Worm (Caenorhabditis elegans): ENCODE measurements around the gene srh-277.
A peak's percentile ranks its signal among the peaks of the same experiment; 100 is the strongest.

srh-277 gene

ce11 chrV:16204888-16205287 is 21.9 kb downstream of the srh-277 start, which contains the start of gene irld-26:
Gene irld-26 (plus strand): TSS chrV:16205188.
- no peak for TF ChIP-seq nhr-71 (tag; optimal IDR thresholded peaks at IDR 0.05)
- TF ChIP-seq aha-1 (tag; optimal IDR thresholded peaks at IDR 0.05): no peak
- no peak for TF ChIP-seq ceh-88 (GFP tag; IDR thresholded peaks at IDR 0.05)
- TF ChIP-seq nhr-77 (tag; optimal IDR thresholded peaks at IDR 0.05): no peak
- TF ChIP-seq nhr-85 (tag): no peak

ce11 chrV:16209837-16210236 is 26.8 kb downstream of the srh-277 start, which contains the start of gene oac-15:
Gene oac-15 (minus strand): TSS chrV:16209937.
- TF ChIP-seq egl-13 (tag; optimal IDR thresholded peaks at IDR 0.05): no peak
- no peak for TF ChIP-seq hlh-4 (tag; optimal IDR thresholded peaks at IDR 0.05)
- TF ChIP-seq snu-23 (GFP tag; optimal IDR thresholded peaks at IDR 0.05): no peak
- no peak for TF ChIP-seq lir-3 (tag; optimal IDR thresholded peaks at IDR 0.05; ENCODE audit: poor library complexity)
- TF ChIP-seq unc-62 (GFP tag; optimal IDR thresholded peaks at IDR 0.05): no peak
- TF ChIP-seq ets-5 (GFP tag; IDR thresholded peaks at IDR 0.05): no peak

ce11 chrV:16210257-16211002 is 27.4 kb downstream of the srh-277 start, which contains the start of gene F11A5.16:
Gene F11A5.16 (plus strand): TSS chrV:16210952.
- no peak for TF ChIP-seq egl-13 (tag; optimal IDR thresholded peaks at IDR 0.05)
- TF ChIP-seq nhr-90 (tag; optimal IDR thresholded peaks at IDR 0.05; ENCODE audit: poor library complexity): no peak
- no peak for TF ChIP-seq lin-35 (GFP tag; optimal IDR thresholded peaks at IDR 0.05)
- no peak for TF ChIP-seq tbx-2 (tag; optimal IDR thresholded peaks at IDR 0.05)
- TF ChIP-seq Y116A8C.19 (tag; optimal IDR thresholded peaks at IDR 0.05; ENCODE audit: borderline replicate concordance): no peak
- TF ChIP-seq grh-1 (GFP tag; IDR thresholded peaks at IDR 0.05): no peak
- TF ChIP-seq nhr-47 (tag; optimal IDR thresholded peaks at IDR 0.05): no peak
- no peak for TF ChIP-seq nhr-77 (tag; optimal IDR thresholded peaks at IDR 0.05)
- no peak for TF ChIP-seq C16A3.4 (tag; optimal IDR thresholded peaks at IDR 0.05)
- TF ChIP-seq nhr-76 (tag; optimal IDR thresholded peaks at IDR 0.05): no peak
- no peak for TF ChIP-seq lin-14 (GFP tag; optimal IDR thresholded peaks at IDR 0.05)
- no peak for TF ChIP-seq nhr-12 (tag; optimal IDR thresholded peaks at IDR 0.05)
- TF ChIP-seq F16B12.6 (tag; optimal IDR thresholded peaks at IDR 0.05): no peak
- no peak for TF ChIP-seq hpl-2 (GFP tag; optimal IDR thresholded peaks at IDR 0.05)
- TF ChIP-seq aly-2 (tag; optimal IDR thresholded peaks at IDR 0.05): no peak
- no peak for TF ChIP-seq C04F5.9 (tag; optimal IDR thresholded peaks at IDR 0.05)
- TF ChIP-seq unc-30 (tag; optimal IDR thresholded peaks at IDR 0.05): no peak

ce11 chrV:16211713-16212112 is 28.7 kb downstream of the srh-277 start:
- TF ChIP-seq nhr-85 (tag) (peak; percentile 46), elt-3 (tag; optimal IDR thresholded peaks at IDR 0.05) (peak in 4 of 6 experiments; percentile 30 to 88 (median 60)), blmp-1 (tag; optimal IDR thresholded peaks at IDR 0.05) (peak; percentile 54), F16B12.6 (tag; optimal IDR thresholded peaks at IDR 0.05) (no peak), fkh-10 (GFP tag; optimal IDR thresholded peaks at IDR 0.05) (no peak), zip-4 (GFP tag; optimal IDR thresholded peaks at IDR 0.05) (no peak)

- TF ChIP-seq elt-2 (tag; optimal IDR thresholded peaks at IDR 0.05): no peak
- TF ChIP-seq ama-1 (optimal IDR thresholded peaks at IDR 0.05): no peak
- TF ChIP-seq nhr-47 (tag; optimal IDR thresholded peaks at IDR 0.05): no peak
- TF ChIP-seq nhr-71 (tag; optimal IDR thresholded peaks at IDR 0.05): peak; percentile 69
- TF ChIP-seq grh-1 (GFP tag; IDR thresholded peaks at IDR 0.05): peak; percentile 39; the same call in 1 of the 2 replicates
- peak; percentile 75 for TF ChIP-seq nhr-19 (GFP tag; conservative IDR thresholded peaks at IDR 0.05)
- no peak for TF ChIP-seq unc-86 (tag; optimal IDR thresholded peaks at IDR 0.05)
- peak; percentile 96 for TF ChIP-seq nhr-85 (tag)
- TF ChIP-seq lin-35 (GFP tag; optimal IDR thresholded peaks at IDR 0.05): peak in 1 of 2 experiments; percentile 42
- TF ChIP-seq aly-2 (tag; optimal IDR thresholded peaks at IDR 0.05): no peak
- TF ChIP-seq blmp-1 (tag; optimal IDR thresholded peaks at IDR 0.05): peak; percentile 85
- no peak for TF ChIP-seq hlh-17 (GFP tag; optimal IDR thresholded peaks at IDR 0.05; ENCODE audit: borderline replicate concordance)
- TF ChIP-seq C04F5.9 (tag; optimal IDR thresholded peaks at IDR 0.05): no peak
- TF ChIP-seq elt-3 (tag; optimal IDR thresholded peaks at IDR 0.05): peak in 5 of 6 experiments; percentile 67 to 92 (median 79)
- TF ChIP-seq snu-23 (GFP tag; optimal IDR thresholded peaks at IDR 0.05): peak; percentile 64
- TF ChIP-seq ets-5 (GFP tag; IDR thresholded peaks at IDR 0.05): no peak
- TF ChIP-seq lin-14 (GFP tag; optimal IDR thresholded peaks at IDR 0.05): peak; percentile 76
- TF ChIP-seq sox-4 (tag; optimal IDR thresholded peaks at IDR 0.05): no peak
- TF ChIP-seq lin-15B (tag; optimal IDR thresholded peaks at IDR 0.05): no peak
- peak; percentile 10 for TF ChIP-seq nhr-90 (tag; optimal IDR thresholded peaks at IDR 0.05; ENCODE audit: poor library complexity)
- TF ChIP-seq mdl-1 (tag; optimal IDR thresholded peaks at IDR 0.05): peak in 1 of 2 experiments; percentile 9
- peak; percentile 86 for TF ChIP-seq nhr-20 (tag; optimal IDR thresholded peaks at IDR 0.05)
- peak in 1 of 2 experiments; percentile 14 for TF ChIP-seq lsy-2 (tag; optimal IDR thresholded peaks at IDR 0.05)
- no peak for TF ChIP-seq nhr-77 (tag; optimal IDR thresholded peaks at IDR 0.05)
- no peak for TF ChIP-seq nhr-84 (tag; optimal IDR thresholded peaks at IDR 0.05)
These were observed 30.3 kb downstream of the srh-277 start for ce11 chrV:16213323-16213722.

Data from whole organism, L1 larva.